Fruit fly (Drosophila melanogaster) whole organism, wandering third instar larva: ENCODE measurements around the gene CG14455.

Experiments used
- Abd-B ChIP-seq: fragments of >200 bp; optimal IDR thresholded peaks from 2 replicates; lab custom pipeline; 2017; ENCODE audit warnings: missing biosample characterization, missing genetic modification characterization
- CG32264 ChIP-seq: fragments of 200-800 bp; sonication (Bioruptor generic); optimal IDR thresholded peaks from 2 replicates; lab custom pipeline; 2016; ENCODE audit warnings: missing biosample characterization, missing genetic modification characterization
- CG9705 ChIP-seq: fragments of 200-800 bp; sonication (Bioruptor generic); optimal IDR thresholded peaks from 2 replicates; lab custom pipeline; 2018; ENCODE audit warnings: missing biosample characterization, mild to moderate bottlenecking, missing genetic modification characterization
- CrebA ChIP-seq: fragments of 200-800 bp; sonication (Bioruptor generic); optimal IDR thresholded peaks from 2 replicates; lab custom pipeline; 2016; ENCODE audit warnings: missing biosample characterization, mild to moderate bottlenecking, missing genetic modification characterization, borderline replicate concordance
- Dfd ChIP-seq: fragments of >200 bp; optimal IDR thresholded peaks from 2 replicates; lab custom pipeline; 2017; ENCODE audit warnings: missing biosample characterization, missing genetic modification characterization
- Dif ChIP-seq: fragments of 200-275, 200-300 bp; sonication (Bioruptor generic); optimal IDR thresholded peaks from 2 replicates; lab custom pipeline; 2018; ENCODE audit warnings: missing biosample characterization, missing genetic modification characterization; ENCODE audit not compliant: partially characterized antibody
- GATAd ChIP-seq: sonication (Bioruptor generic); optimal IDR thresholded peaks from 2 replicates; lab custom pipeline; 2016; ENCODE audit warnings: missing biosample characterization, missing genetic modification characterization
- HLH106 ChIP-seq: fragments of 200-800 bp; optimal IDR thresholded peaks from 3 replicates; lab custom pipeline; 2019; ENCODE audit warnings: missing biosample characterization, mild to moderate bottlenecking, missing genetic modification characterization, moderate library complexity
- Hnf4 ChIP-seq: fragments of 200-800 bp; sonication (Bioruptor generic); optimal IDR thresholded peaks from 2 replicates; lab custom pipeline; 2016; ENCODE audit warnings: missing biosample characterization, mild to moderate bottlenecking, missing genetic modification characterization
- Hr83 ChIP-seq: fragments of 200-300 bp; sonication (Bioruptor generic); optimal IDR thresholded peaks from 2 replicates; lab custom pipeline; 2016; ENCODE audit warnings: missing biosample characterization, mild to moderate bottlenecking, missing genetic modification characterization, moderate library complexity; ENCODE audit not compliant: poor library complexity, severe bottlenecking
- Jra ChIP-seq: sonication (Bioruptor generic); optimal IDR thresholded peaks from 2 replicates; lab custom pipeline; 2016; ENCODE audit warnings: missing biosample characterization, missing genetic modification characterization
- Mio ChIP-seq: sonication (Bioruptor generic); optimal IDR thresholded peaks from 2 replicates; lab custom pipeline; 2016; ENCODE audit warnings: missing biosample characterization, missing genetic modification characterization
- Myc ChIP-seq: fragments of >200 bp; optimal IDR thresholded peaks from 2 replicates; lab custom pipeline; 2017
- N ChIP-seq: fragments of >200 bp; optimal IDR thresholded peaks from 2 replicates; lab custom pipeline; 2018; ENCODE audit warnings: missing biosample characterization, missing external identifiers, missing genetic modification characterization
- Rel ChIP-seq, 2 experiments: fragments of 200-800 bp; sonication (Bioruptor generic) in 1 of 2; optimal IDR thresholded peaks; 2 replicates in 1 of 2; 3 replicates in 1 of 2; lab custom pipeline; 2016 to 2019; ENCODE audit warnings: mild to moderate bottlenecking in 2 of 2, missing biosample characterization in 2 of 2, missing genetic modification characterization in 2 of 2, moderate library complexity in 1 of 2
- Sp1 ChIP-seq: fragments of 200-800 bp; sonication (Bioruptor generic); optimal IDR thresholded peaks from 3 replicates; lab custom pipeline; 2019; ENCODE audit warnings: missing biosample characterization, mild to moderate bottlenecking, missing genetic modification characterization, moderate library complexity
- Vsx2 ChIP-seq: fragments of 200-300, 225-300 bp; sonication (Bioruptor generic); optimal IDR thresholded peaks from 2 replicates; lab custom pipeline; 2018; ENCODE audit warnings: missing biosample characterization, missing genetic modification characterization; ENCODE audit not compliant: partially characterized antibody
- br ChIP-seq: fragments of 200-800 bp; sonication (Bioruptor generic); optimal IDR thresholded peaks from 2 replicates; lab custom pipeline; 2016; ENCODE audit warnings: missing biosample characterization, missing genetic modification characterization
- brk ChIP-seq: fragments of 200-800 bp; sonication (Bioruptor generic); optimal IDR thresholded peaks from 2 replicates; lab custom pipeline; 2016; ENCODE audit warnings: missing biosample characterization, mild to moderate bottlenecking, missing genetic modification characterization
- dl ChIP-seq, 2 experiments: fragments of 175-275, 200-275 bp in 1 of 2; fragments of 200-275 bp in 1 of 2; sonication (Bioruptor generic); optimal IDR thresholded peaks; lab custom pipeline; 2018; ENCODE audit warnings: mild to moderate bottlenecking in 2 of 2, missing biosample characterization in 2 of 2, missing genetic modification characterization in 2 of 2, moderate library complexity in 2 of 2; ENCODE audit not compliant: partially characterized antibody in 2 of 2, insufficient read depth in 1 of 2
- dmrt93B ChIP-seq: fragments of 200-800 bp; sonication (Bioruptor generic); optimal IDR thresholded peaks from 2 replicates; lab custom pipeline; 2018; ENCODE audit warnings: missing biosample characterization, mild to moderate bottlenecking, missing genetic modification characterization
- ey ChIP-seq: fragments of 200-800 bp; sonication (Bioruptor generic); optimal IDR thresholded peaks from 2 replicates; lab custom pipeline; 2016; ENCODE audit warnings: missing biosample characterization, missing genetic modification characterization
- fru ChIP-seq: fragments of 200-800 bp; sonication (Bioruptor generic); optimal IDR thresholded peaks from 3 replicates; lab custom pipeline; 2016; ENCODE audit warnings: missing biosample characterization, mild to moderate bottlenecking, missing genetic modification characterization
- h ChIP-seq: fragments of 200-800 bp; sonication (Bioruptor generic); optimal IDR thresholded peaks from 3 replicates; lab custom pipeline; 2016; ENCODE audit warnings: missing biosample characterization, mild to moderate bottlenecking, missing genetic modification characterization
- jim ChIP-seq: fragments of 175-275, 200-325 bp; sonication (Bioruptor generic); optimal IDR thresholded peaks from 2 replicates; lab custom pipeline; 2016; ENCODE audit warnings: missing biosample characterization, mild to moderate bottlenecking, missing genetic modification characterization
- lola ChIP-seq: fragments of >200 bp; optimal IDR thresholded peaks from 2 replicates; lab custom pipeline; 2017; ENCODE audit warnings: missing biosample characterization, missing genetic modification characterization
- pan ChIP-seq: fragments of >200 bp; optimal IDR thresholded peaks from 2 replicates; lab custom pipeline; 2017
- rgr ChIP-seq: fragments of 200-800 bp; sonication (Bioruptor generic); optimal IDR thresholded peaks from 3 replicates; lab custom pipeline; 2016; ENCODE audit warnings: missing biosample characterization, mild to moderate bottlenecking, missing genetic modification characterization
- sage ChIP-seq: fragments of 200-800 bp; sonication (Bioruptor generic); optimal IDR thresholded peaks from 2 replicates; lab custom pipeline; 2016; ENCODE audit warnings: missing biosample characterization, mild to moderate bottlenecking, missing genetic modification characterization
- sv ChIP-seq: fragments of 200-800 bp; sonication (Bioruptor generic); optimal IDR thresholded peaks from 3 replicates; lab custom pipeline; 2016; ENCODE audit warnings: missing biosample characterization, missing genetic modification characterization
- tai ChIP-seq: sonication (Bioruptor generic); optimal IDR thresholded peaks from 2 replicates; lab custom pipeline; 2016; ENCODE audit warnings: missing biosample characterization, missing genetic modification characterization
- woc ChIP-seq: sonication (Bioruptor generic); optimal IDR thresholded peaks from 2 replicates; lab custom pipeline; 2016; ENCODE audit warnings: missing biosample characterization, mild to moderate bottlenecking, missing genetic modification characterization

Gene CG14455

dm6 chr3L:22686987-22687386, at the start of gene CG14455, which contains the start of gene CG14456:
Gene CG14455 (minus strand): TSS chr3L:22687087.
Gene CG14456 (plus strand): TSS chr3L:22687222.
- TF ChIP-seq CrebA (GFP tag; lab: Kevin White, UChicago) (no peak), Sp1 (no peak), ey (no peak), sv (GFP tag; lab: Kevin White, UChicago) (no peak), Hnf4 (GFP tag; lab: Kevin White, UChicago) (no peak), jim (GFP tag; lab: Kevin White, UChicago) (no peak), CG9705 (GFP tag; lab: Kevin White, UChicago) (no peak), rgr (no peak), fru (GFP tag; lab: Kevin White, UChicago) (no peak), Jra (GFP tag; lab: Kevin White, UChicago) (no peak), Rel (GFP tag; optimal IDR thresholded peaks at IDR 0.05; lab: Kevin White, UChicago) (no peak), Rel (tag; optimal IDR thresholded peaks at IDR 0.05; lab: Kevin White, UChicago) (no peak), N (GFP tag; lab: Kevin White, UChicago) (no peak), br (no peak), Myc (lab: Kevin White, UChicago) (no peak), pan (no peak), sage (GFP tag; lab: Kevin White, UChicago) (no peak), brk (GFP tag; lab: Kevin White, UChicago) (no peak), tai (GFP tag; lab: Kevin White, UChicago) (no peak), woc (no peak)

- no peak for TF ChIP-seq Mio (GFP tag; lab: Kevin White, UChicago)
- TF ChIP-seq Myc (lab: Kevin White, UChicago): peak; percentile 42
These were observed 46.7 kb upstream of the CG14455 start for dm6 chr3L:22733607-22734006.

dm6 chr3L:22731393-22731792, 44.5 kb upstream of the CG14455 start:
- TF ChIP-seq Jra (GFP tag; lab: Kevin White, UChicago): no peak
- no peak for TF ChIP-seq Rel (GFP tag; optimal IDR thresholded peaks at IDR 0.05; lab: Kevin White, UChicago)
- TF ChIP-seq Rel (tag; optimal IDR thresholded peaks at IDR 0.05; lab: Kevin White, UChicago): peak; percentile 92

- TF ChIP-seq woc (no peak), Dfd (GFP tag; lab: Kevin White, UChicago) (no peak), Hr83 (GFP tag; lab: Kevin White, UChicago) (no peak), lola (GFP tag; lab: Kevin White, UChicago) (no peak), HLH106 (tag; lab: Kevin White, UChicago) (no peak), N (GFP tag; lab: Kevin White, UChicago) (no peak), fru (GFP tag; lab: Kevin White, UChicago) (no peak), jim (GFP tag; lab: Kevin White, UChicago) (no peak), Abd-B (GFP tag; lab: Kevin White, UChicago) (no peak), h (no peak), Myc (lab: Kevin White, UChicago) (no peak)
- TF ChIP-seq, all 38 proteins: peak for 0
These were observed 42.6 kb upstream of the CG14455 start, which contains the start of gene CG32454 for dm6 chr3L:22729466-22729865. Gene CG32454 (plus strand): TSS chr3L:22729766.

- TF ChIP-seq jim (GFP tag; lab: Kevin White, UChicago) (no peak), HLH106 (tag; lab: Kevin White, UChicago) (peak; percentile 30), GATAd (GFP tag; lab: Kevin White, UChicago) (no peak), Vsx2 (GFP tag; lab: Kevin White, UChicago) (peak; percentile 79), sage (GFP tag; lab: Kevin White, UChicago) (peak; percentile 35), Dif (peak; percentile 74), CG9705 (GFP tag; lab: Kevin White, UChicago) (peak; percentile 10), sv (GFP tag; lab: Kevin White, UChicago) (no peak), Myc (lab: Kevin White, UChicago) (peak; percentile 95), CG32264 (GFP tag; lab: Kevin White, UChicago) (no peak), lola (GFP tag; lab: Kevin White, UChicago) (no peak), dl (GFP tag; optimal IDR thresholded peaks at IDR 0.05; lab: Kevin White, UChicago; ENCODE audit: insufficient read depth in 1 of 2, partially characterized antibody in 2 of 2) (peak; percentile 2 to 55), Hr83 (GFP tag; lab: Kevin White, UChicago) (peak; percentile 33), h (peak; percentile 52), dmrt93B (GFP tag; lab: Kevin White, UChicago) (no peak), woc (peak; percentile 64), Rel (GFP tag; optimal IDR thresholded peaks at IDR 0.05; lab: Kevin White, UChicago) (no peak), Rel (tag; optimal IDR thresholded peaks at IDR 0.05; lab: Kevin White, UChicago) (peak; percentile 33), rgr (no peak)
These were observed 41.0 kb upstream of the CG14455 start, which contains the start of the genes CG14450 and CG11367 for dm6 chr3L:22727739-22728335. Gene CG14450 (minus strand): TSS chr3L:22727789. Gene CG11367 (plus strand): TSS chr3L:22728111.
